Worm (Caenorhabditis elegans) whole organism, L3 larva: Measurements from ENCODE around the gene F49C5.11.

ENCODE experiments used
- R02D3.7 ChIP-seq: fragments of 150-350 bp; optimal IDR thresholded peaks from 2 replicates; lab custom pipeline; 2014; ENCODE audit warnings: missing biosample characterization, missing genetic modification characterization
- aly-2 ChIP-seq: fragments of 150-350 bp; optimal IDR thresholded peaks from 2 replicates; lab custom pipeline; 2014; ENCODE audit warnings: missing biosample characterization, missing genetic modification characterization
- ama-1 ChIP-seq: fragments of 150-350 bp; optimal IDR thresholded peaks from 2 replicates; lab custom pipeline; 2018
- ceh-9 ChIP-seq: sonication (generic microtip); optimal IDR thresholded peaks from 2 replicates; lab custom pipeline; 2018; ENCODE audit warnings: missing biosample characterization, missing genetic modification characterization
- egl-27 ChIP-seq: sonication (generic microtip); optimal IDR thresholded peaks from 4 replicates; lab custom pipeline; 2017; ENCODE audit warnings: missing biosample characterization, missing genetic modification reagents, missing genetic modification characterization
- elt-3 ChIP-seq, 3 experiments: fragments of 150-350 bp in 1 of 3; sonication (generic microtip) in 2 of 3; optimal IDR thresholded peaks; 2 replicates in 2 of 3; 4 replicates in 1 of 3; lab custom pipeline; 2014 to 2017; ENCODE audit warnings: missing biosample characterization in 3 of 3, missing genetic modification characterization in 3 of 3
- lsy-12 ChIP-seq: sonication (generic microtip); optimal IDR thresholded peaks from 2 replicates; lab custom pipeline; 2016; ENCODE audit warnings: mild to moderate bottlenecking, missing genetic modification characterization, missing compliant biosample characterization
- nhr-12 ChIP-seq: fragments of 150-350 bp; optimal IDR thresholded peaks from 2 replicates; lab custom pipeline; 2014; ENCODE audit warnings: missing biosample characterization, missing genetic modification characterization
- nhr-237 ChIP-seq: fragments of 150-350 bp; optimal IDR thresholded peaks from 2 replicates; lab custom pipeline; 2014; ENCODE audit warnings: missing biosample characterization, missing genetic modification characterization
- nhr-28 ChIP-seq: fragments of 150-350 bp; optimal IDR thresholded peaks from 2 replicates; lab custom pipeline; 2014; ENCODE audit warnings: missing biosample characterization, missing genetic modification characterization
- pqm-1 ChIP-seq: fragments of 150-350 bp; optimal IDR thresholded peaks from 2 replicates; lab custom pipeline; 2017; ENCODE audit warnings: missing biosample characterization, missing genetic modification characterization, inconsistent platforms
- skn-1 ChIP-seq: fragments of 150-350 bp; optimal IDR thresholded peaks from 2 replicates; lab custom pipeline; 2014; ENCODE audit warnings: missing biosample characterization, missing genetic modification characterization
- ztf-11 ChIP-seq: fragments of 150-350 bp; optimal IDR thresholded peaks from 2 replicates; lab custom pipeline; 2014; ENCODE audit warnings: missing biosample characterization, missing genetic modification characterization

DNA sequence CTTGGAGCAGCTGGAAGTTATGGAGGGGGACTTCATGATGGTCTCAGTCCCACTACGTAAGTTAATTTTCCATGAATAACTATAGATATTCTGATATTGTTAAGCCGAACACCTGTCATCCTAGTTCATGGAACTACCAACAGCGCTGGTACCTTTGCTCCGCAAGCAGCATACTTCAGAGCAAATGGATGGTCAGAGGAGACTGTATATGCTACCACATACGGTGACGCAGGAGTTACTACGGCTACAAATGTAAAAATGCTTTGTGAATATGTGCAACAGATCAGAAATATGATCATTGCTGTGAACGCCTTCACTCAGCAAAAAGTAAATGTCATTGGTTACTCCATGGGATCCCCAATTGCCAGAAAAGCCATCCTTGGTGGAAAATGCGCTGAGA, 50.4 kb downstream of the F49C5.11 start:
- TF ChIP-seq nhr-237, result no peak
- no peak for TF ChIP-seq elt-3 (tag; optimal IDR thresholded peaks at IDR 0.05; lab: Kevin White, UChicago)
- no peak for TF ChIP-seq ztf-11
- no peak for TF ChIP-seq skn-1 (tag; lab: Kevin White, UChicago)
- TF ChIP-seq nhr-12 (tag; lab: Kevin White, UChicago), result no peak
- TF ChIP-seq lsy-12 (tag; lab: Kevin White, UChicago), result no peak
- TF ChIP-seq nhr-28 (tag; lab: Kevin White, UChicago), result no peak
- TF ChIP-seq R02D3.7 (tag; lab: Kevin White, UChicago), result no peak
- no peak for TF ChIP-seq ama-1 (lab: Kevin White, UChicago)
- TF ChIP-seq ceh-9 (tag; lab: Kevin White, UChicago), result no peak
- TF ChIP-seq pqm-1 (tag; lab: Kevin White, UChicago), result no peak
- no peak for TF ChIP-seq egl-27
- TF ChIP-seq aly-2 (tag; lab: Kevin White, UChicago), result no peak
